Fruit fly (Drosophila melanogaster) whole organism, pupa: ENCODE data around the gene CG31301.

Experiments
- CG10348 ChIP-seq: fragments of 200-800 bp; sonication (Bioruptor generic); IDR thresholded peaks from 2 replicates; pipeline ENCODE4 v1.3.6; 2022; ENCODE audit warnings: missing biosample characterization, missing genetic modification characterization
- CG12605 ChIP-seq: fragments of 200-800 bp; sonication (Bioruptor generic); IDR thresholded peaks from 2 replicates; pipeline ENCODE4 v1.3.6; 2022; ENCODE audit warnings: missing biosample characterization, missing genetic modification characterization
- CG13204 ChIP-seq: fragments of 200-800 bp; sonication (Bioruptor generic); optimal IDR thresholded peaks from 2 replicates; lab custom pipeline; 2018; ENCODE audit warnings: missing biosample characterization, mild to moderate bottlenecking, missing genetic modification characterization, moderate library complexity
- CG14655 ChIP-seq: fragments of 200-800 bp; sonication (Bioruptor generic); optimal IDR thresholded peaks from 3 replicates; lab custom pipeline; 2017; ENCODE audit warnings: mild to moderate bottlenecking, missing biosample characterization, missing genetic modification reagents, missing genetic modification characterization
- CG15710 ChIP-seq: fragments of 200-800 bp; sonication (Bioruptor generic); optimal IDR thresholded peaks from 2 replicates; lab custom pipeline; 2018; ENCODE audit warnings: missing biosample characterization, mild to moderate bottlenecking, missing genetic modification characterization, moderate library complexity
- CG17806 ChIP-seq: fragments of 200-800 bp; sonication (Bioruptor generic); optimal IDR thresholded peaks from 2 replicates; lab custom pipeline; 2018; ENCODE audit warnings: missing biosample characterization, mild to moderate bottlenecking, missing genetic modification characterization, moderate library complexity
- CG32121 ChIP-seq: fragments of 200-800 bp; sonication (Bioruptor generic); IDR thresholded peaks from 2 replicates; pipeline ENCODE4 v1.3.6; 2022; ENCODE audit warnings: missing biosample characterization, missing genetic modification characterization
- CG34367 ChIP-seq: fragments of 200-800 bp; sonication (Bioruptor generic); optimal IDR thresholded peaks from 2 replicates; lab custom pipeline; 2018; ENCODE audit warnings: missing biosample characterization, mild to moderate bottlenecking, missing genetic modification characterization
- CG4496 ChIP-seq: fragments of 200-800 bp; sonication (Bioruptor generic); IDR thresholded peaks from 3 replicates; pipeline ENCODE4 v1.3.6; 2022; ENCODE audit warnings: missing biosample characterization, missing genetic modification characterization
- CG8159 ChIP-seq: fragments of 200-800 bp; sonication (Bioruptor generic); optimal IDR thresholded peaks from 3 replicates; lab custom pipeline; 2018; ENCODE audit warnings: missing biosample characterization, mild to moderate bottlenecking, missing genetic modification characterization, moderate library complexity
- CG8301 ChIP-seq: fragments of 200-800 bp; sonication (Bioruptor generic); optimal IDR thresholded peaks from 2 replicates; lab custom pipeline; 2018; ENCODE audit warnings: missing biosample characterization, mild to moderate bottlenecking, missing genetic modification characterization
- CG9948 ChIP-seq: fragments of 200-800 bp; sonication (Bioruptor generic); optimal IDR thresholded peaks from 2 replicates; lab custom pipeline; 2018; ENCODE audit warnings: missing biosample characterization, mild to moderate bottlenecking, missing genetic modification characterization, moderate library complexity
- EcR ChIP-seq: fragments of 200-800 bp; sonication (Bioruptor generic); optimal IDR thresholded peaks from 3 replicates; lab custom pipeline; 2019; ENCODE audit warnings: missing biosample characterization, missing genetic modification characterization, mild to moderate bottlenecking, moderate library complexity, missing genetic modification reagents
- Ets98B ChIP-seq: fragments of 200-800 bp; sonication (Bioruptor generic); IDR thresholded peaks from 2 replicates; pipeline ENCODE4 v1.3.6; 2022; ENCODE audit warnings: missing biosample characterization, missing genetic modification characterization
- Pif1A ChIP-seq: fragments of 200-800 bp; sonication (Bioruptor generic); optimal IDR thresholded peaks from 3 replicates; lab custom pipeline; 2016; ENCODE audit warnings: missing biosample characterization, missing genetic modification characterization
- Pif1B ChIP-seq: fragments of 200-800 bp; sonication (Bioruptor generic); optimal IDR thresholded peaks from 3 replicates; lab custom pipeline; 2016; ENCODE audit warnings: missing biosample characterization, missing genetic modification characterization
- Snoo ChIP-seq: fragments of 200-800 bp; sonication (Bioruptor generic); optimal IDR thresholded peaks from 3 replicates; lab custom pipeline; 2017; ENCODE audit warnings: missing biosample characterization, mild to moderate bottlenecking, missing genetic modification characterization, inconsistent platforms
- fd96Ca ChIP-seq: fragments of 200-800 bp; sonication (Bioruptor generic); IDR thresholded peaks from 3 replicates; pipeline ENCODE4 v1.3.6; 2022; ENCODE audit warnings: missing biosample characterization, missing genetic modification characterization
- gl ChIP-seq: fragments of 200-800 bp; sonication (Bioruptor generic); optimal IDR thresholded peaks from 2 replicates; lab custom pipeline; 2018; ENCODE audit warnings: missing biosample characterization, mild to moderate bottlenecking, missing genetic modification characterization
- rn ChIP-seq: fragments of 200-800 bp; sonication (Bioruptor generic); IDR thresholded peaks from 2 replicates; pipeline ENCODE4 v1.3.6; 2022; ENCODE audit warnings: missing biosample characterization, missing genetic modification characterization

CG31301 gene

DNA sequence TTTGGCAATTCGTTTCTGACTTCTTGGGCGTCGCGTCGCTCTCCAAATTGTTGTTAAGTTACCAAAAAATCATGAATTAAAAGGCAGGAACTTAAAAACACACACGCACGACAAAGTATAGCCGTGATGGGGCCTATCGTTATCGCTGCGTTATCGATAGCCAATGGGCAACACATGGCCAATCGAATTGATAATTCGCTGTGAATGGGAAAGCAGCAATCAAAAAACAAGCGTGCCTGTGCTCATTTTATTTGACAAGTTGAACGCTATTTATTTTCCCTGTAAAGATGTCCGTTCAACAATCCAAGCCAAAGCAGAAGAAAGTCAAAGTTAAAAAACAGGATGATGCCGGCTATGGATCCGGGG lies at the start of gene CG31301, which contains the start of gene Surf4:
Gene CG31301, plus strand, starts transcription at position 188 of the 366 bp plus-strand sequence.
Gene Surf4, minus strand, starts transcription at position 159 of the 366 bp plus-strand sequence.
- TF ChIP-seq Snoo: no peak
- no peak for TF ChIP-seq CG32121 (GFP tag; lab: Robert Waterston, UW)
- TF ChIP-seq gl (tag; lab: Kevin White, UChicago): no peak
- TF ChIP-seq CG4496: no peak
- TF ChIP-seq, all 21 proteins: peak for 0

DNA sequence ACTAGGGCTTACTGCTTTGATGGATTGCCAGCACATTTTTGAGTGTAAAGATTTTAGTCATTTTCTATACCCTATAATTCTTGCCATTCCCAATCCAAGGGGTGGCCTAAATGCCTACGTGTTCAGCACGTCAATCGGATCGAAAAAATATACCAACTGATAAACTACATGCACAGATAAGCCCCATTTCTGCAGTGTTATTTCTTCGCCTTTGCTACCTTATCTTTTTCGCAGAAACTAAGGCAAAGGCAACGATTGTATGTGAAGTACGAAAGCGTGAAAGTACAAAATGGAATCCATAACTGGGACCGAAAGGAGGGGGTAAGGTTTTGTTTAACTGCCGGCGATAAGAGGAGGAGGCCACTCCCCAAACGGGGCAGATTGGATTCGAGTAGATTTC lies 48.1 kb upstream of the CG31301 start:
- no peak for TF ChIP-seq CG13204 (GFP tag; lab: Kevin White, UChicago)
- no peak for TF ChIP-seq CG10348
- no peak for TF ChIP-seq CG17806
- TF ChIP-seq EcR (GFP tag; lab: Kevin White, UChicago): no peak
- TF ChIP-seq Pif1B (GFP tag; lab: Kevin White, UChicago): no peak
- TF ChIP-seq CG12605 (GFP tag; lab: Robert Waterston, UW): no peak
- TF ChIP-seq Ets98B: no peak
- no peak for TF ChIP-seq gl (tag; lab: Kevin White, UChicago)
- no peak for TF ChIP-seq CG9948 (tag; lab: Kevin White, UChicago)
- TF ChIP-seq Pif1A (GFP tag; lab: Kevin White, UChicago): no peak

dm6 chr3R:15305246-15305645 lies 40.8 kb upstream of the CG31301 start:
- no peak for TF ChIP-seq CG32121 (GFP tag; lab: Robert Waterston, UW)
- TF ChIP-seq rn (GFP tag; lab: Robert Waterston, UW): no peak
- no peak for TF ChIP-seq CG34367
- TF ChIP-seq Ets98B: no peak
- TF ChIP-seq CG8159 (tag; lab: Kevin White, UChicago): no peak

DNA sequence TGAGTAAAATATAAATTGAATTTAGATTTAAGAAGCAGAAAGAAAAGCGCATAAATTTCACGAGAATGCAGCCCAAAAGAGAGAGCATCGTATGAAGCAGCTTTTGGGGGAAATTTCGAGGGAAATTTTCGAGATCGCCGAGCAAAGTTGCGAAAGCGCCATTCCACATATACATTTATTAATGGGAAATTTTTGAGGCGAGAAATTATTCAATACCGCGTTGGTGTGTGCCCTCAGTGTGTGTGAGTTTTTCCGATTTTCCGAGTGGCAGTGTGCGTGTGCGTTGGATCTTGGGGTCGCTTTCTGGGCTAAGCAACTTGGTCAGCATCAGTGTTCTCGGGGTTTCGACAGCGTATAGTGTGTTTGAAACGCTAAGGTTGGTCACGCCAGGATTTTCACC lies 36.1 kb upstream of the CG31301 start, which contains the start of gene Tm2:
Gene Tm2, plus strand, starts transcription at position 270 of the 400 bp plus-strand sequence.
- no peak for TF ChIP-seq CG13204 (GFP tag; lab: Kevin White, UChicago)
- no peak for TF ChIP-seq EcR (GFP tag; lab: Kevin White, UChicago)
- TF ChIP-seq Snoo: no peak
- TF ChIP-seq Pif1B (GFP tag; lab: Kevin White, UChicago): no peak
- TF ChIP-seq Pif1A (GFP tag; lab: Kevin White, UChicago): no peak
- no peak for TF ChIP-seq CG15710
- no peak for TF ChIP-seq CG4496
- TF ChIP-seq CG34367: no peak
- TF ChIP-seq, all 21 proteins: peak for 0

- TF ChIP-seq Snoo (no peak), CG14655 (GFP tag; lab: Kevin White, UChicago) (no peak), CG12605 (GFP tag; lab: Robert Waterston, UW) (no peak), fd96Ca (GFP tag; lab: Robert Waterston, UW) (no peak), EcR (GFP tag; lab: Kevin White, UChicago) (no peak), CG4496 (no peak), CG32121 (GFP tag; lab: Robert Waterston, UW) (no peak), CG34367 (no peak), CG13204 (GFP tag; lab: Kevin White, UChicago) (no peak), rn (GFP tag; lab: Robert Waterston, UW) (no peak), CG8159 (tag; lab: Kevin White, UChicago) (no peak), CG17806 (no peak), CG8301 (tag; lab: Kevin White, UChicago) (no peak), CG15710 (no peak)
These were observed 35.3 kb upstream of the CG31301 start for dm6 chr3R:15310695-15311094.

DNA sequence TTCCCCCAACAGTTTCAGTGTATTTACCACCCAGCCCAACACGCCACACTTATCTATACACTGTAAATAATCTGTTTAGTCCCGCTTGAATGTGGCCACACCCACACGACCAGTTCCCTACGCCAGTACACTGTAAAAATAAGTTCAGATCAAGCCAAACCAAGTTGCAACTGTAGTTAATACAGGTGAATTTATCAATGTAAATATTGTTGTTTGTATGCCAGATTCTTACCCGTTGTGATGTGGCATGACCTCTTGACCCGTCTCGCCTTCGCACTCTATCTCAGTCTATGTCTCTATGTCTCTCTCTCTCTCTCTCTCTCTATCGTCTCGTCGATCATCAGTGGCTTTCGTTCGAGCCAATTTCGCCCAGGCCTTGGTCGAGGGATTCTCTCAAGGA lies 32.2 kb upstream of the CG31301 start:
- no peak for TF ChIP-seq CG12605 (GFP tag; lab: Robert Waterston, UW)
- no peak for TF ChIP-seq CG14655 (GFP tag; lab: Kevin White, UChicago)
- TF ChIP-seq gl (tag; lab: Kevin White, UChicago): no peak
- no peak for TF ChIP-seq CG32121 (GFP tag; lab: Robert Waterston, UW)
- no peak for TF ChIP-seq CG34367
- TF ChIP-seq CG17806: no peak
- no peak for TF ChIP-seq CG13204 (GFP tag; lab: Kevin White, UChicago)
- TF ChIP-seq CG10348: no peak
- no peak for TF ChIP-seq CG4496
- no peak for TF ChIP-seq CG8301 (tag; lab: Kevin White, UChicago)
- TF ChIP-seq Ets98B: no peak
- no peak for TF ChIP-seq CG8159 (tag; lab: Kevin White, UChicago)
- TF ChIP-seq Pif1A (GFP tag; lab: Kevin White, UChicago): no peak
- TF ChIP-seq Pif1B (GFP tag; lab: Kevin White, UChicago): no peak
- no peak for TF ChIP-seq EcR (GFP tag; lab: Kevin White, UChicago)
- TF ChIP-seq rn (GFP tag; lab: Robert Waterston, UW): no peak
- no peak for TF ChIP-seq fd96Ca (GFP tag; lab: Robert Waterston, UW)
- TF ChIP-seq CG15710: no peak

DNA sequence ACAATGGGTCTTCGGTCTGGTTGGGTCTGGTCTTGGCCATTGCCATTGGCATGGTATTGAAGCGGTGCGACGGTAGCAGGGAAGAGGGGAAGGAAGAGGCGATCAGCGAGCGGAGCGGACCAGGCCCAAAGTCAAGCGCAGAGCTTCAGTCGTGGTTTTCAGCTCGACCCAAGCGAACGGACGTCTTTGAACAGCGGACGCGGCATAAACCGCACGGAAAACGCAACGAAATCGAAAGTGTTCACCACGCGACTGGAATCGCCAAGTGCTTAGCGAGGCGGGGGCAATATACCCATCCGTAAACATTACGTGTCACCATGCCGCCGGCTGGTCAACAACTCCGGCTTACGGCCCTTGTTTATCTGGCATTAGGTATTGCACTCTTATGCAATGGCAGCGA lies 29.7 kb upstream of the CG31301 start, which contains the start of gene CG14866:
Gene CG14866, plus strand, starts transcription at position 146 of the 400 bp plus-strand sequence.
- TF ChIP-seq fd96Ca (GFP tag; lab: Robert Waterston, UW) (no peak), Pif1A (GFP tag; lab: Kevin White, UChicago) (no peak), CG8159 (tag; lab: Kevin White, UChicago) (no peak), CG17806 (no peak), rn (GFP tag; lab: Robert Waterston, UW) (no peak), CG14655 (GFP tag; lab: Kevin White, UChicago) (no peak), gl (tag; lab: Kevin White, UChicago) (no peak), CG13204 (GFP tag; lab: Kevin White, UChicago) (no peak), Pif1B (GFP tag; lab: Kevin White, UChicago) (no peak), CG32121 (GFP tag; lab: Robert Waterston, UW) (no peak), CG8301 (tag; lab: Kevin White, UChicago) (no peak), EcR (GFP tag; lab: Kevin White, UChicago) (no peak), CG4496 (no peak), CG9948 (tag; lab: Kevin White, UChicago) (no peak)
